Worm (Caenorhabditis elegans) whole organism, young adult: ENCODE results near the gene F53E4.1.

Experiments used
- B0019.2 ChIP-seq: fragments of 200-800 bp; sonication (Bioruptor generic); conservative IDR thresholded peaks from 2 replicates; pipeline ENCODE4 v1.3.6; 2022; ENCODE audit warnings: missing genetic modification reagents, missing genetic modification characterization, missing compliant biosample characterization
- C17E4.6 ChIP-seq: fragments of 200-800 bp; sonication (Bioruptor generic); IDR thresholded peaks from 2 replicates; pipeline ENCODE4 v1.3.6; 2022; ENCODE audit warnings: missing genetic modification reagents, missing genetic modification characterization, missing compliant biosample characterization
- D2030.7 ChIP-seq: fragments of 200-800 bp; sonication (Bioruptor generic); IDR thresholded peaks from 2 replicates; pipeline ENCODE4 v1.3.6; 2022; ENCODE audit warnings: missing genetic modification reagents, missing genetic modification characterization, missing compliant biosample characterization
- F22D6.2 ChIP-seq: sonication (generic microtip); optimal IDR thresholded peaks from 2 replicates; lab custom pipeline; 2016; ENCODE audit warnings: mild to moderate bottlenecking, missing genetic modification characterization, missing compliant biosample characterization
- F33H1.4 ChIP-seq: fragments of 200-800 bp; sonication (Bioruptor generic); IDR thresholded peaks from 2 replicates; pipeline ENCODE4 v1.3.6; 2022; ENCODE audit warnings: missing genetic modification reagents, missing genetic modification characterization, missing compliant biosample characterization
- F37B4.10 ChIP-seq: fragments of 200-800 bp; sonication (Bioruptor generic); IDR thresholded peaks from 2 replicates; pipeline ENCODE4 v1.3.6; 2022; ENCODE audit warnings: missing genetic modification characterization, missing compliant biosample characterization
- F55B11.4 ChIP-seq: sonication (generic microtip); optimal IDR thresholded peaks from 2 replicates; lab custom pipeline; 2016; ENCODE audit warnings: missing compliant biosample characterization, missing genetic modification characterization, borderline replicate concordance; ENCODE audit not compliant: insufficient read depth
- F57C9.4 ChIP-seq: sonication (generic microtip); optimal IDR thresholded peaks from 2 replicates; lab custom pipeline; 2017; ENCODE audit warnings: mild to moderate bottlenecking, missing genetic modification characterization, missing compliant biosample characterization
- Y53F4B.3 ChIP-seq: fragments of 200-800 bp; sonication (Bioruptor generic); IDR thresholded peaks from 2 replicates; pipeline ENCODE4 v1.3.6; 2022; ENCODE audit warnings: missing genetic modification reagents, missing genetic modification characterization, missing compliant biosample characterization
- Y53G8AR.9 ChIP-seq: fragments of 200-800 bp; sonication (Bioruptor generic); conservative IDR thresholded peaks from 2 replicates; pipeline ENCODE4 v1.3.6; 2022; ENCODE audit warnings: missing genetic modification reagents, missing genetic modification characterization, missing compliant biosample characterization
- Y56A3A.18 ChIP-seq: fragments of 200-800 bp; sonication (Bioruptor generic); IDR thresholded peaks from 2 replicates; pipeline ENCODE4 v1.3.6; 2022; ENCODE audit warnings: missing genetic modification reagents, missing genetic modification characterization, missing compliant biosample characterization
- Y95B8A.8 ChIP-seq: fragments of 200-800 bp; sonication (Bioruptor generic); IDR thresholded peaks from 2 replicates; pipeline ENCODE4 v1.3.6; 2022; ENCODE audit warnings: missing genetic modification reagents, missing genetic modification characterization, missing compliant biosample characterization
- ZK185.1 ChIP-seq: sonication (generic microtip); optimal IDR thresholded peaks from 2 replicates; lab custom pipeline; 2016; ENCODE audit warnings: mild to moderate bottlenecking, missing genetic modification characterization, missing compliant biosample characterization; ENCODE audit not compliant: poor library complexity, severe bottlenecking
- akir-1 ChIP-seq: fragments of 200-800 bp; sonication (Bioruptor generic); optimal IDR thresholded peaks from 2 replicates; lab custom pipeline; 2018; ENCODE audit warnings: mild to moderate bottlenecking, missing genetic modification characterization, moderate library complexity, missing compliant biosample characterization
- ceh-79 ChIP-seq: sonication (generic microtip); optimal IDR thresholded peaks from 2 replicates; lab custom pipeline; 2017; ENCODE audit warnings: mild to moderate bottlenecking, missing genetic modification characterization, missing compliant biosample characterization
- ekl-4 ChIP-seq: fragments of 200-800 bp; sonication (Bioruptor generic); IDR thresholded peaks from 2 replicates; pipeline ENCODE4 v1.3.6; 2022; ENCODE audit warnings: missing genetic modification reagents, missing genetic modification characterization, missing compliant biosample characterization
- fkh-3 ChIP-seq: sonication (generic microtip); optimal IDR thresholded peaks from 2 replicates; lab custom pipeline; 2016; ENCODE audit warnings: mild to moderate bottlenecking, missing genetic modification characterization, missing compliant biosample characterization
- hlh-26 ChIP-seq: fragments of 200-800 bp; sonication (Bioruptor generic); conservative IDR thresholded peaks from 2 replicates; pipeline ENCODE4 v1.3.6; 2022; ENCODE audit warnings: missing genetic modification reagents, missing genetic modification characterization, missing compliant biosample characterization
- hrde-1 ChIP-seq: sonication (generic microtip); optimal IDR thresholded peaks from 2 replicates; lab custom pipeline; 2016; ENCODE audit warnings: missing genetic modification characterization, mild to moderate bottlenecking, missing compliant biosample characterization, moderate library complexity, missing genotype, missing genetic modification reagents, borderline replicate concordance
- hsf-1 ChIP-seq: fragments of 200-800 bp; sonication (Bioruptor generic); IDR thresholded peaks from 2 replicates; pipeline ENCODE4 v1.3.6; 2022; ENCODE audit warnings: missing genetic modification reagents, missing genetic modification characterization, missing compliant biosample characterization
- lin-35 ChIP-seq, 3 experiments: fragments of 150-350 bp in 2 of 3; sonication (generic microtip) in 1 of 3; optimal IDR thresholded peaks; 2 replicates each; lab custom pipeline; 2014 to 2018; ENCODE audit warnings: missing biosample characterization in 3 of 3, missing genetic modification characterization in 3 of 3, missing genetic modification reagents in 3 of 3
- lin-40 ChIP-seq: sonication (generic microtip); optimal IDR thresholded peaks from 2 replicates; lab custom pipeline; 2016; ENCODE audit warnings: missing genetic modification characterization, mild to moderate bottlenecking, missing compliant biosample characterization, missing genotype, missing genetic modification reagents
- madf-6 ChIP-seq: fragments of 200-800 bp; sonication (Bioruptor generic); IDR thresholded peaks from 2 replicates; pipeline ENCODE4 v1.3.6; 2022; ENCODE audit warnings: missing genetic modification reagents, missing genetic modification characterization, missing compliant biosample characterization
- mcd-1 ChIP-seq: fragments of 200-800 bp; sonication (Bioruptor generic); IDR thresholded peaks from 2 replicates; pipeline ENCODE4 v1.3.6; 2022; ENCODE audit warnings: missing genetic modification reagents, missing genetic modification characterization, missing compliant biosample characterization
- nhr-27 ChIP-seq: fragments of 200-800 bp; sonication (Bioruptor generic); optimal IDR thresholded peaks from 2 replicates; lab custom pipeline; 2018; ENCODE audit warnings: mild to moderate bottlenecking, missing genetic modification characterization, moderate library complexity, missing compliant biosample characterization
- nhr-80 ChIP-seq: sonication (generic microtip); optimal IDR thresholded peaks from 2 replicates; lab custom pipeline; 2016; ENCODE audit warnings: missing genetic modification characterization, missing compliant biosample characterization
- pha-4 ChIP-seq: fragments of 150-350 bp; sonication (generic microtip); optimal IDR thresholded peaks from 2 replicates; lab custom pipeline; 2014; ENCODE audit warnings: missing biosample characterization, missing genetic modification reagents, missing genetic modification characterization
- tlf-1 ChIP-seq: fragments of 200-800 bp; sonication (Bioruptor generic); optimal IDR thresholded peaks from 2 replicates; lab custom pipeline; 2018; ENCODE audit warnings: mild to moderate bottlenecking, missing genetic modification characterization, missing compliant biosample characterization
- zim-3 ChIP-seq: sonication (generic microtip); optimal IDR thresholded peaks from 2 replicates; lab custom pipeline; 2017; ENCODE audit warnings: mild to moderate bottlenecking, missing genetic modification characterization, moderate library complexity, missing compliant biosample characterization
- ztf-26 ChIP-seq: sonication (generic microtip); optimal IDR thresholded peaks from 2 replicates; lab custom pipeline; 2017; ENCODE audit warnings: missing genetic modification characterization, missing compliant biosample characterization
- ztf-28 ChIP-seq: fragments of 200-800 bp; sonication (Bioruptor generic); IDR thresholded peaks from 2 replicates; pipeline ENCODE4 v1.3.6; 2022; ENCODE audit warnings: missing genetic modification reagents, missing genetic modification characterization, missing compliant biosample characterization

The F53E4.1 gene

ce11 chrV:15661580-15661979 lies 6.5 kb downstream of the F53E4.1 start:
- TF ChIP-seq nhr-27 (no peak), Y56A3A.18 (GFP tag; lab: Robert Waterston, UW) (no peak), mcd-1 (GFP tag; lab: Robert Waterston, UW) (no peak), akir-1 (GFP tag; lab: Kevin White, UChicago) (no peak), Y53F4B.3 (GFP tag; lab: Robert Waterston, UW) (no peak), F22D6.2 (tag; lab: Kevin White, UChicago) (no peak), F55B11.4 (tag; lab: Kevin White, UChicago) (no peak), Y53G8AR.9 (no peak), ekl-4 (GFP tag; lab: Robert Waterston, UW) (no peak), D2030.7 (GFP tag; lab: Robert Waterston, UW) (no peak), lin-35 (GFP tag; optimal IDR thresholded peaks at IDR 0.05; lab: Kevin White, UChicago) (no peak), hrde-1 (no peak), zim-3 (tag; lab: Kevin White, UChicago) (no peak), hlh-26 (no peak), Y95B8A.8 (GFP tag; lab: Robert Waterston, UW) (no peak), F57C9.4 (no peak), B0019.2 (GFP tag; lab: Robert Waterston, UW) (no peak)

DNA sequence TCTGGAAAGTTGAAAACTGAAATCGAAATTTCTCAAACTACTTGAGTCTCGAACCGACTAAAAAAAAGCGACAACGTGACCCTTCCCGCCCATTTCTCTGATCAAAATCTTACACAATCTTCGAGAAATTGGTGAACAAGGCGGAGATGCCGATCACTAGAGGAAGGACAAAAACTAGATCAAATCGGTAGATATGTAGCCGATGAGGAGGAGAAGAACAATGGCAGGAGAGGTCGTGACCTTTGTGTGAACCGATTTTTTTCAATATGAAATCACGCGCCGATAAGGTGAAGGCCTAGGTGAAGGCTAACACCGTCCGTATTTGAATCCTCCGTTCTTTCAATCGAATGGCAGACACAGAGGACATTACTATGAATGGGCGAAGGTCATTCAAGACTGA lies 7.1 kb downstream of the F53E4.1 start:
- TF ChIP-seq ztf-28 (GFP tag; lab: Robert Waterston, UW), result no peak
- peak; percentile 25 for TF ChIP-seq lin-40 (tag; lab: Kevin White, UChicago)
- no peak for TF ChIP-seq Y53F4B.3 (GFP tag; lab: Robert Waterston, UW)
- peak; percentile 10 for TF ChIP-seq ZK185.1 (tag; lab: Kevin White, UChicago)
- peak; percentile 46 for TF ChIP-seq ztf-26 (tag; lab: Kevin White, UChicago)

ce11 chrV:15658262-15659060 lies 9.6 kb downstream of the F53E4.1 start:
- no peak for TF ChIP-seq Y53F4B.3 (GFP tag; lab: Robert Waterston, UW)
- peak; percentile 3 for TF ChIP-seq nhr-80 (tag; lab: Kevin White, UChicago)

ce11 chrV:15654124-15654523 lies 14.0 kb downstream of the F53E4.1 start, which contains the start of gene F53E4.2:
TSS of gene F53E4.2 (plus strand) at chrV:15654424.
- TF ChIP-seq F33H1.4 (GFP tag; lab: Robert Waterston, UW) (no peak), madf-6 (GFP tag; lab: Robert Waterston, UW) (no peak), ceh-79 (no peak), fkh-3 (tag; lab: Kevin White, UChicago) (no peak), F37B4.10 (GFP tag; lab: Robert Waterston, UW) (no peak), tlf-1 (GFP tag; lab: Kevin White, UChicago) (no peak), hsf-1 (no peak), F22D6.2 (tag; lab: Kevin White, UChicago) (no peak), akir-1 (GFP tag; lab: Kevin White, UChicago) (no peak), C17E4.6 (GFP tag; lab: Robert Waterston, UW) (no peak), pha-4 (tag; lab: Kevin White, UChicago) (no peak)
